Worm (Caenorhabditis elegans): ENCODE results near the gene srh-214.

- no peak for TF ChIP-seq lin-39 (tag; optimal IDR thresholded peaks at IDR 0.05)
- no peak for TF ChIP-seq unc-62 (GFP tag; optimal IDR thresholded peaks at IDR 0.05)
- no peak for TF ChIP-seq ztf-11 (tag; optimal IDR thresholded peaks at IDR 0.05)
Measured at ce11 chrV:16869740-16870139, 40.2 kb upstream of the srh-214 start, which contains the start of gene clec-33.

Data from whole organism, L3 larva.